Fruit fly (Drosophila melanogaster): ENCODE measurements around the gene CG5274.

Gene CG5274

dm6 chr3L:20398243-20399222 lies 28.9 kb downstream of the CG5274 start (continued):
- TF ChIP-seq Taf1 (GFP tag; IDR thresholded peaks at IDR 0.05) (peak; percentile 23; the same call in 1 of the 2 replicates), da (GFP tag; optimal IDR thresholded peaks at IDR 0.05) (peak; percentile 27), CG34376 (GFP tag; optimal IDR thresholded peaks at IDR 0.05) (peak; percentile 71), CG8359 (GFP tag; optimal IDR thresholded peaks at IDR 0.05; ENCODE audit: borderline replicate concordance) (peak; percentile 29), CG9727 (GFP tag; optimal IDR thresholded peaks at IDR 0.05) (peak; percentile 78), CG10462 (GFP tag; optimal IDR thresholded peaks at IDR 0.05) (peak; percentile 76), CG9876 (GFP tag; optimal IDR thresholded peaks at IDR 0.05) (peak; percentile 6), Gug (GFP tag; IDR thresholded peaks at IDR 0.05) (peak; percentile 60; the same call in 3 of the 4 replicates), yki (optimal IDR thresholded peaks at IDR 0.05) (no peak), sens (GFP tag) (peak; percentile 97), Nf-YA (GFP tag; IDR thresholded peaks at IDR 0.05) (0 out of 2 replicates have a peak, but pooled peaks have one; percentile 39), HLH4C (GFP tag; IDR thresholded peaks at IDR 0.05; ENCODE audit: partially characterized antibody) (no peak), sna (GFP tag; IDR thresholded peaks at IDR 0.05; ENCODE audit: partially characterized antibody) (no peak), usp (GFP tag; optimal IDR thresholded peaks at IDR 0.05) (no peak), sima (GFP tag; optimal IDR thresholded peaks at IDR 0.05) (no peak), CG4707 (GFP tag; optimal IDR thresholded peaks at IDR 0.05) (peak; percentile 54), Sox102F (GFP tag; optimal IDR thresholded peaks at IDR 0.05) (peak; percentile 91), psq (GFP tag; optimal IDR thresholded peaks at IDR 0.05) (peak; percentile 10), PHDP (tag; optimal IDR thresholded peaks at IDR 0.05) (peak; percentile 90), CG14050 (GFP tag; IDR thresholded peaks at IDR 0.05) (peak; percentile 69), crp (GFP tag; optimal IDR thresholded peaks at IDR 0.05) (peak in 1 of 2 experiments; percentile 50), CG15696 (tag; optimal IDR thresholded peaks at IDR 0.05) (peak; percentile 48), pita (GFP tag; optimal IDR thresholded peaks at IDR 0.05) (no peak), CG17829 (tag; optimal IDR thresholded peaks at IDR 0.05) (peak; percentile 81), E2f2 (GFP tag; IDR thresholded peaks at IDR 0.05) (peak; percentile 50; the same call in 1 of the 2 replicates), gt (GFP tag; IDR thresholded peaks at IDR 0.05) (no peak), CG10565 (GFP tag; optimal IDR thresholded peaks at IDR 0.05) (peak; percentile 29), MTF-1 (GFP tag; optimal IDR thresholded peaks at IDR 0.05; ENCODE audit: borderline replicate concordance) (no peak), CG6765 (GFP tag; optimal IDR thresholded peaks at IDR 0.05) (peak; percentile 78), jing (GFP tag; optimal IDR thresholded peaks at IDR 0.05) (peak; percentile 58), unc-4 (GFP tag; IDR thresholded peaks at IDR 0.05; ENCODE audit: partially characterized antibody) (peak; percentile 1; the same call in 1 of the 2 replicates), Dp (GFP tag; optimal IDR thresholded peaks at IDR 0.05) (no peak), Opbp (GFP tag; IDR thresholded peaks at IDR 0.05; ENCODE audit: partially characterized antibody) (no peak), Sox100B (GFP tag; optimal IDR thresholded peaks at IDR 0.05) (peak; percentile 92), danr (GFP tag; IDR thresholded peaks at IDR 0.05) (peak; percentile 57; the same call in 1 of the 2 replicates), CG6254 (GFP tag; optimal IDR thresholded peaks at IDR 0.05) (peak; percentile 44), Lim3 (GFP tag; IDR thresholded peaks at IDR 0.05) (0 out of 2 replicates have a peak, but pooled peaks have one; percentile 15), Xbp1 (GFP tag; optimal IDR thresholded peaks at IDR 0.05) (peak; percentile 85), shn (GFP tag; optimal IDR thresholded peaks at IDR 0.05) (peak; percentile 59), CG7786 (GFP tag; optimal IDR thresholded peaks at IDR 0.05) (peak; percentile 63), ci (GFP tag; IDR thresholded peaks at IDR 0.05) (peak; percentile 48; the same call in 2 of the 3 replicates), Ravus (GFP tag; IDR thresholded peaks at IDR 0.05) (peak; percentile 44), Max (GFP tag; optimal IDR thresholded peaks at IDR 0.05) (peak; percentile 83), nerfin-2 (GFP tag; IDR thresholded peaks at IDR 0.05; ENCODE audit: partially characterized antibody) (no peak), tll (GFP tag; optimal IDR thresholded peaks at IDR 0.05) (no peak), Dll (GFP tag; IDR thresholded peaks at IDR 0.05; ENCODE audit: partially characterized antibody) (no peak), CG16815 (GFP tag; optimal IDR thresholded peaks at IDR 0.05) (peak; percentile 60)

Measured in whole organism, embryonic.